Fruit fly (Drosophila melanogaster): ENCODE results near the gene Septin4.

Septin4 gene

DNA sequence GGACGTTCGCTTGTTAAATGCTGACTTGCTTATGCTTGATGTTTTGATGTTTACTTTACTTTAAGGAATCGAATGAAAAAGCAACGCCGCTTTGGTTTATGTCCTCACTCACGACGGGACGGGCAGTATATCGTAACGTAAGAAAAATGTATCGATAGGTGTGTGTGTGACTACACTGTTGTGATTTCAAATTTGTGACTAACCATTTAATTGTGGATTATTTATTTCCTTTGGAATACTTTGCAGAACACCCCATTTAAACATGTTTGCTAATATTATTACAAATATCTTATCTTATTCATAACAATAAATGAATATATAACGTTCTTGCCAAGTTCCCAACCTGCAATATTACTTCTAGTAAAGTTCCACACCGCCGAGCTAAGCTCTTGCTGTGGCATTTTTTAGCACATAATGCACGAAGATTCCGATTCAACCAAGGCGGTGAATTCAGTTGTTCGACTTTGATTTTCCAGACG lies 40.0 kb downstream of the Septin4 start, which contains the start of the genes Nemp and r (continued):
- TF ChIP-seq z (GFP tag; IDR thresholded peaks at IDR 0.05) (no peak), C15 (GFP tag; IDR thresholded peaks at IDR 0.05) (no peak), gcm (GFP tag; optimal IDR thresholded peaks at IDR 0.05) (no peak), corto (GFP tag; optimal IDR thresholded peaks at IDR 0.05) (no peak), tna (GFP tag; IDR thresholded peaks at IDR 0.05; ENCODE audit: partially characterized antibody) (0 out of 2 replicates have a peak, but pooled peaks have one; percentile 14), run (tag; optimal IDR thresholded peaks at IDR 0.05) (no peak), CG3407 (GFP tag; optimal IDR thresholded peaks at IDR 0.05) (no peak), Nf-YC (tag; optimal IDR thresholded peaks at IDR 0.05) (no peak), CG5180 (GFP tag; optimal IDR thresholded peaks at IDR 0.05) (no peak), sna (GFP tag; IDR thresholded peaks at IDR 0.05; ENCODE audit: partially characterized antibody) (peak; percentile 58; the same call in 1 of the 2 replicates), CG15696 (tag; optimal IDR thresholded peaks at IDR 0.05) (no peak), lov (optimal IDR thresholded peaks at IDR 0.05) (no peak), lov (GFP tag; IDR thresholded peaks at IDR 0.05) (no peak), CG9876 (GFP tag; optimal IDR thresholded peaks at IDR 0.05) (no peak), Fer1 (GFP tag; optimal IDR thresholded peaks at IDR 0.05) (no peak), slp2 (GFP tag; optimal IDR thresholded peaks at IDR 0.05) (no peak), Tbp (GFP tag; optimal IDR thresholded peaks at IDR 0.05) (no peak), caup (GFP tag; optimal IDR thresholded peaks at IDR 0.05; ENCODE audit: severe bottlenecking) (no peak), Rx (GFP tag; IDR thresholded peaks at IDR 0.05) (no peak), tgo (GFP tag; IDR thresholded peaks at IDR 0.05) (no peak), Adf1 (GFP tag; IDR thresholded peaks at IDR 0.05) (no peak), CG8924 (tag; optimal IDR thresholded peaks at IDR 0.05) (no peak), CG9817 (tag; optimal IDR thresholded peaks at IDR 0.05) (no peak), nerfin-2 (GFP tag; IDR thresholded peaks at IDR 0.05; ENCODE audit: partially characterized antibody) (peak; percentile 36; the same call in 1 of the 2 replicates), ind (GFP tag; optimal IDR thresholded peaks at IDR 0.05) (no peak), CG14050 (GFP tag; IDR thresholded peaks at IDR 0.05) (no peak), CG3726 (GFP tag; IDR thresholded peaks at IDR 0.05) (no peak), CG6689 (GFP tag; IDR thresholded peaks at IDR 0.05) (no peak), chn (GFP tag; optimal IDR thresholded peaks at IDR 0.05) (no peak), CG13296 (GFP tag; optimal IDR thresholded peaks at IDR 0.05) (no peak), CG14441 (GFP tag; IDR thresholded peaks at IDR 0.05) (no peak), al (GFP tag; IDR thresholded peaks at IDR 0.05) (no peak), zen2 (GFP tag; IDR thresholded peaks at IDR 0.05; ENCODE audit: partially characterized antibody) (no peak), Dad (GFP tag; optimal IDR thresholded peaks at IDR 0.05) (no peak), croc (GFP tag; conservative IDR thresholded peaks at IDR 0.05) (no peak), CG16815 (GFP tag; optimal IDR thresholded peaks at IDR 0.05) (no peak), Oli (tag; optimal IDR thresholded peaks at IDR 0.05) (no peak), CG15601 (tag; optimal IDR thresholded peaks at IDR 0.05) (peak; percentile 77), Bteb2 (GFP tag; optimal IDR thresholded peaks at IDR 0.05) (no peak), jumu (GFP tag; optimal IDR thresholded peaks at IDR 0.05) (no peak), Sox100B (GFP tag; optimal IDR thresholded peaks at IDR 0.05) (no peak), gsb-n (tag; optimal IDR thresholded peaks at IDR 0.05) (no peak), CG10565 (GFP tag; optimal IDR thresholded peaks at IDR 0.05) (no peak), kni (GFP tag; optimal IDR thresholded peaks at IDR 0.05) (no peak), crol (GFP tag; IDR thresholded peaks at IDR 0.05) (no peak), Hr78 (GFP tag; optimal IDR thresholded peaks at IDR 0.05) (no peak), CG8388 (GFP tag; optimal IDR thresholded peaks at IDR 0.05) (no peak), CG3995 (GFP tag; optimal IDR thresholded peaks at IDR 0.05) (peak; percentile 95), Myb (GFP tag; optimal IDR thresholded peaks at IDR 0.05) (no peak), CHES-1-like (GFP tag; optimal IDR thresholded peaks at IDR 0.05) (no peak), zfh2 (GFP tag; optimal IDR thresholded peaks at IDR 0.05) (no peak)

Data from whole organism, embryonic.